Worm (Caenorhabditis elegans) whole organism, L1 larva: ENCODE data around the gene B0547.2.
A peak's percentile ranks its signal among the peaks of the same experiment; 100 is the strongest.

Experiments
- C16A3.4 ChIP-seq: fragments of 150-350 bp; optimal IDR thresholded peaks from 2 replicates; lab custom pipeline; 2014; ENCODE audit warnings: missing biosample characterization, missing genetic modification characterization
- F16B12.6 ChIP-seq: fragments of 150-350 bp; optimal IDR thresholded peaks from 2 replicates; lab custom pipeline; 2014; ENCODE audit warnings: missing biosample characterization, missing genetic modification characterization
- aha-1 ChIP-seq: fragments of 150-350 bp; optimal IDR thresholded peaks from 2 replicates; lab custom pipeline; 2014; ENCODE audit warnings: missing biosample characterization, missing genetic modification characterization
- aly-2 ChIP-seq: fragments of 150-350 bp; optimal IDR thresholded peaks from 2 replicates; lab custom pipeline; 2014; ENCODE audit warnings: missing biosample characterization, missing genetic modification characterization
- ama-1 ChIP-seq: fragments of 150-350 bp; optimal IDR thresholded peaks from 2 replicates; lab custom pipeline; 2014
- dpl-1 ChIP-seq, 3 experiments: fragments of 150-350 bp in 2 of 3; sonication (generic microtip) in 1 of 3; optimal IDR thresholded peaks; 2 replicates each; lab custom pipeline; 2014 to 2017; ENCODE audit warnings: missing biosample characterization in 3 of 3, missing genetic modification characterization in 3 of 3, missing genetic modification reagents in 3 of 3
- dsc-1 ChIP-seq: sonication (generic microtip); optimal IDR thresholded peaks from 2 replicates; lab custom pipeline; 2016; ENCODE audit warnings: mild to moderate bottlenecking, missing genetic modification characterization, missing compliant biosample characterization
- efl-1 ChIP-seq, 4 experiments: fragments of 150-350 bp; optimal IDR thresholded peaks in 3 of 4; peaks in 1 of 4; 1 replicate in 1 of 4; 2 replicates in 3 of 4; lab custom pipeline; 2014; ENCODE audit warnings: missing biosample characterization in 2 of 4, missing genetic modification characterization in 2 of 4, missing genetic modification reagents in 2 of 4
- elt-2 ChIP-seq: sonication (generic microtip); optimal IDR thresholded peaks from 2 replicates; lab custom pipeline; 2016; ENCODE audit warnings: missing genetic modification characterization, mild to moderate bottlenecking, inconsistent platforms, missing compliant biosample characterization, missing genetic modification reagents
- fkh-10 ChIP-seq: sonication (generic microtip); optimal IDR thresholded peaks from 2 replicates; lab custom pipeline; 2017; ENCODE audit warnings: missing biosample characterization, missing genetic modification reagents, missing genetic modification characterization
- fkh-8 ChIP-seq: sonication (generic microtip); optimal IDR thresholded peaks from 2 replicates; lab custom pipeline; 2016; ENCODE audit warnings: mild to moderate bottlenecking, missing genetic modification characterization, missing compliant biosample characterization
- fos-1 ChIP-seq: fragments of 150-350 bp; optimal IDR thresholded peaks from 2 replicates; lab custom pipeline; 2014; ENCODE audit warnings: missing biosample characterization, missing genetic modification characterization
- hlh-4 ChIP-seq: sonication (generic microtip); optimal IDR thresholded peaks from 2 replicates; lab custom pipeline; 2016; ENCODE audit warnings: mild to moderate bottlenecking, missing genetic modification characterization, missing compliant biosample characterization
- hpl-2 ChIP-seq: fragments of 150-350 bp; optimal IDR thresholded peaks from 2 replicates; lab custom pipeline; 2014; ENCODE audit warnings: missing biosample characterization, missing genetic modification reagents, missing genetic modification characterization
- lin-14 ChIP-seq: fragments of 200-800 bp; sonication (Bioruptor generic); optimal IDR thresholded peaks from 2 replicates; lab custom pipeline; 2018; ENCODE audit warnings: mild to moderate bottlenecking, missing genetic modification characterization, moderate library complexity, missing compliant biosample characterization
- lin-35 ChIP-seq, 2 experiments: fragments of 150-350 bp; optimal IDR thresholded peaks; 2 replicates each; lab custom pipeline; 2014; ENCODE audit warnings: missing biosample characterization in 2 of 2, missing genetic modification characterization in 2 of 2, missing genetic modification reagents in 2 of 2
- lin-39 ChIP-seq: fragments of 150-350 bp; optimal IDR thresholded peaks from 2 replicates; lab custom pipeline; 2014; ENCODE audit warnings: missing biosample characterization, missing genetic modification reagents, missing genetic modification characterization
- lir-3 ChIP-seq: sonication (generic microtip); optimal IDR thresholded peaks from 2 replicates; lab custom pipeline; 2016; ENCODE audit warnings: mild to moderate bottlenecking, missing genetic modification characterization, moderate library complexity, missing compliant biosample characterization; ENCODE audit not compliant: poor library complexity
- mdl-1 ChIP-seq, 2 experiments: fragments of 150-350 bp; optimal IDR thresholded peaks; 2 replicates each; lab custom pipeline; 2014 to 2017; ENCODE audit warnings: missing biosample characterization in 2 of 2, missing genetic modification characterization in 2 of 2, inconsistent platforms in 1 of 2
- mef-2 ChIP-seq: fragments of 150-350 bp; optimal IDR thresholded peaks from 2 replicates; lab custom pipeline; 2014; ENCODE audit warnings: missing biosample characterization, missing genetic modification characterization
- mep-1 ChIP-seq: fragments of 150-350 bp; optimal IDR thresholded peaks from 2 replicates; lab custom pipeline; 2014; ENCODE audit warnings: missing biosample characterization, missing genetic modification characterization
- nhr-20 ChIP-seq: sonication (generic microtip); optimal IDR thresholded peaks from 2 replicates; lab custom pipeline; 2016; ENCODE audit warnings: mild to moderate bottlenecking, missing genetic modification characterization, missing compliant biosample characterization
- nhr-237 ChIP-seq: fragments of 150-350 bp; optimal IDR thresholded peaks from 2 replicates; lab custom pipeline; 2014; ENCODE audit warnings: missing biosample characterization, missing genetic modification characterization
- nhr-47 ChIP-seq: sonication (generic microtip); optimal IDR thresholded peaks from 2 replicates; lab custom pipeline; 2016; ENCODE audit warnings: mild to moderate bottlenecking, missing genetic modification characterization, moderate library complexity, missing compliant biosample characterization
- nhr-71 ChIP-seq: sonication (generic microtip); optimal IDR thresholded peaks from 2 replicates; lab custom pipeline; 2016; ENCODE audit warnings: mild to moderate bottlenecking, missing genetic modification characterization, moderate library complexity, missing compliant biosample characterization
- nhr-76 ChIP-seq: sonication (generic microtip); optimal IDR thresholded peaks from 2 replicates; lab custom pipeline; 2017; ENCODE audit warnings: missing biosample characterization, missing genetic modification characterization
- nhr-84 ChIP-seq: sonication (generic microtip); optimal IDR thresholded peaks from 2 replicates; lab custom pipeline; 2017; ENCODE audit warnings: missing biosample characterization, missing genetic modification characterization
- nhr-90 ChIP-seq: sonication (generic microtip); optimal IDR thresholded peaks from 2 replicates; lab custom pipeline; 2016; ENCODE audit warnings: mild to moderate bottlenecking, missing genetic modification characterization, missing compliant biosample characterization; ENCODE audit not compliant: poor library complexity
- pqm-1 ChIP-seq: sonication (generic microtip); optimal IDR thresholded peaks from 3 replicates; lab custom pipeline; 2017; ENCODE audit warnings: missing biosample characterization, missing genetic modification characterization
- skn-1 ChIP-seq: fragments of 150-350 bp; optimal IDR thresholded peaks from 2 replicates; lab custom pipeline; 2014; ENCODE audit warnings: missing biosample characterization, missing genetic modification characterization
- snpc-4 ChIP-seq: fragments of 150-350 bp; optimal IDR thresholded peaks from 2 replicates; lab custom pipeline; 2014; ENCODE audit warnings: missing biosample characterization, missing genetic modification characterization
- snu-23 ChIP-seq: sonication (generic microtip); optimal IDR thresholded peaks from 2 replicates; lab custom pipeline; 2016; ENCODE audit warnings: missing genetic modification characterization, missing compliant biosample characterization
- sox-4 ChIP-seq: sonication (generic microtip); optimal IDR thresholded peaks from 2 replicates; lab custom pipeline; 2016; ENCODE audit warnings: missing genetic modification characterization, missing compliant biosample characterization
- swsn-7 ChIP-seq: sonication (generic microtip); optimal IDR thresholded peaks from 2 replicates; lab custom pipeline; 2016; ENCODE audit warnings: missing genetic modification characterization, missing compliant biosample characterization
- tbx-2 ChIP-seq: sonication (generic microtip); optimal IDR thresholded peaks from 2 replicates; lab custom pipeline; 2016; ENCODE audit warnings: missing genetic modification characterization, missing compliant biosample characterization
- unc-130 ChIP-seq: fragments of 150-350 bp; optimal IDR thresholded peaks from 2 replicates; lab custom pipeline; 2017; ENCODE audit warnings: missing biosample characterization, missing genetic modification characterization, inconsistent platforms
- unc-30 ChIP-seq: sonication (generic microtip); optimal IDR thresholded peaks from 2 replicates; lab custom pipeline; 2017; ENCODE audit warnings: missing biosample characterization, missing genetic modification characterization
- unc-86 ChIP-seq: sonication (generic microtip); optimal IDR thresholded peaks from 2 replicates; lab custom pipeline; 2016; ENCODE audit warnings: missing genetic modification characterization, missing compliant biosample characterization
- xbp-1 ChIP-seq: sonication (generic microtip); optimal IDR thresholded peaks from 2 replicates; lab custom pipeline; 2016; ENCODE audit warnings: missing genetic modification characterization, missing compliant biosample characterization
- zag-1 ChIP-seq: fragments of 150-350 bp; optimal IDR thresholded peaks from 2 replicates; lab custom pipeline; 2014; ENCODE audit warnings: missing biosample characterization, missing genetic modification characterization
- ztf-4 ChIP-seq: fragments of 150-350 bp; optimal IDR thresholded peaks from 2 replicates; lab custom pipeline; 2014; ENCODE audit warnings: missing biosample characterization, missing genetic modification characterization

Gene B0547.2

ce11 chrIV:5657126-5657666 is 11.4 kb downstream of the B0547.2 start (continued):
- TF ChIP-seq fkh-10 (GFP tag; lab: Kevin White, UChicago) = peak; percentile 10
- peak; percentile 50 for TF ChIP-seq mep-1 (tag; lab: Kevin White, UChicago)
- no peak for TF ChIP-seq hpl-2 (GFP tag; lab: Kevin White, UChicago)
- peak; percentile 47 for TF ChIP-seq lir-3
- no peak for TF ChIP-seq sox-4 (tag; lab: Kevin White, UChicago)
- TF ChIP-seq snpc-4 (tag; lab: Kevin White, UChicago) = peak; percentile 54
- no peak for TF ChIP-seq unc-30 (tag; lab: Kevin White, UChicago)
- no peak for TF ChIP-seq mef-2
- no peak for TF ChIP-seq hlh-4 (tag; lab: Kevin White, UChicago)

DNA sequence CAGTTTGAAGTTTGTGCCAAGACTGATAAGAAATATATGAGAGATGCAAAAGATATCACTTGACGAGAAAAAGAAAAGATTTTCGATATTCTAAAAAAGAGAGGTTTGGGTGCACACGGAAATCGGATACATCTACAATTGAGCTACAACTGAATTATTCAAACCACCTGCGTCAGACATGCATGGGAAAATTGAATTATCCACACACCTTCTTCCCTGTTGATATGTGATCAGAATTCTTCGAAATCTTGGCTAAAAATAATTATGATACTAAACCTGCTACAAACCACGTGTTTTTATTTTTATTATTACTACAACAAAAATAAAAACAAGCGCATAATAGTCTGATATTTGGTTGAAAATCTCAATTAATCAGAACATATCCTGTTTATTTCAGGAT is 12.4 kb downstream of the B0547.2 start:
- TF ChIP-seq snu-23 (GFP tag; lab: Kevin White, UChicago) (no peak), nhr-71 (peak; percentile 69), efl-1 (optimal IDR thresholded peaks at IDR 0.05; lab: Kevin White, UChicago) (no peak), efl-1 (GFP tag; optimal IDR thresholded peaks at IDR 0.05 in 1 of 2; lab: Kevin White, UChicago) (peak in 1 of 2 experiments; percentile 67), dsc-1 (peak; percentile 59), nhr-90 (tag; lab: Kevin White, UChicago) (no peak), lin-14 (peak; percentile 23), hlh-4 (tag; lab: Kevin White, UChicago) (peak; percentile 30), nhr-76 (tag; lab: Kevin White, UChicago) (no peak), nhr-47 (peak; percentile 63), nhr-20 (tag; lab: Kevin White, UChicago) (peak; percentile 31), ztf-4 (tag; lab: Kevin White, UChicago) (no peak), unc-86 (tag; lab: Kevin White, UChicago) (peak; percentile 24), C16A3.4 (tag; lab: Kevin White, UChicago) (no peak), nhr-237 (tag; lab: Kevin White, UChicago) (no peak), elt-2 (peak; percentile 19), ama-1 (no peak), fkh-8 (peak; percentile 72), swsn-7 (tag; lab: Kevin White, UChicago) (peak; percentile 23)

- no peak for TF ChIP-seq unc-130 (tag; lab: Kevin White, UChicago)
- no peak for TF ChIP-seq lin-39 (tag; lab: Kevin White, UChicago)
- TF ChIP-seq pqm-1 (tag; lab: Kevin White, UChicago) = no peak
- peak; percentile 57 for TF ChIP-seq elt-2
- no peak for TF ChIP-seq aha-1 (tag; lab: Kevin White, UChicago)
- no peak for TF ChIP-seq skn-1
- TF ChIP-seq zag-1 (tag; lab: Kevin White, UChicago) = no peak
- no peak for TF ChIP-seq nhr-84 (tag; lab: Kevin White, UChicago)
- TF ChIP-seq mdl-1 (tag; optimal IDR thresholded peaks at IDR 0.05; lab: Kevin White, UChicago) = peak in 1 of 2 experiments; percentile 3
- TF ChIP-seq, all 84 proteins: peak for 2
Observed at ce11 chrIV:5658897-5659296, 13.1 kb downstream of the B0547.2 start.

ce11 chrIV:5659461-5659860 is 13.7 kb downstream of the B0547.2 start:
- TF ChIP-seq snu-23 (GFP tag; lab: Kevin White, UChicago) (no peak), dpl-1 (GFP tag; optimal IDR thresholded peaks at IDR 0.05; lab: Kevin White, UChicago) (no peak), nhr-20 (tag; lab: Kevin White, UChicago) (no peak), tbx-2 (tag; lab: Kevin White, UChicago) (no peak), xbp-1 (tag; lab: Kevin White, UChicago) (no peak), fos-1 (tag; lab: Kevin White, UChicago) (no peak), efl-1 (optimal IDR thresholded peaks at IDR 0.05; lab: Kevin White, UChicago) (no peak), efl-1 (GFP tag; optimal IDR thresholded peaks at IDR 0.05 in 1 of 2; lab: Kevin White, UChicago) (no peak), F16B12.6 (no peak), hpl-2 (GFP tag; lab: Kevin White, UChicago) (no peak), dsc-1 (no peak), nhr-76 (tag; lab: Kevin White, UChicago) (no peak), aly-2 (tag; lab: Kevin White, UChicago) (no peak), lin-14 (peak; percentile 12), pqm-1 (tag; lab: Kevin White, UChicago) (no peak), lin-35 (GFP tag; optimal IDR thresholded peaks at IDR 0.05; lab: Kevin White, UChicago) (peak in 1 of 2 experiments; percentile 24), swsn-7 (tag; lab: Kevin White, UChicago) (no peak), elt-2 (peak; percentile 58), unc-86 (tag; lab: Kevin White, UChicago) (no peak)
